Fruit fly (Drosophila melanogaster) whole organism, pupa: ENCODE results near the gene Cpr65Eb.

Experiments used
- CG12605 ChIP-seq: fragments of 200-800 bp; sonication (Bioruptor generic); IDR thresholded peaks from 2 replicates; pipeline ENCODE4 v1.3.6; 2022; ENCODE audit warnings: missing biosample characterization, missing genetic modification characterization
- CG13204 ChIP-seq: fragments of 200-800 bp; sonication (Bioruptor generic); optimal IDR thresholded peaks from 2 replicates; lab custom pipeline; 2018; ENCODE audit warnings: missing biosample characterization, mild to moderate bottlenecking, missing genetic modification characterization, moderate library complexity
- CG15710 ChIP-seq: fragments of 200-800 bp; sonication (Bioruptor generic); optimal IDR thresholded peaks from 2 replicates; lab custom pipeline; 2018; ENCODE audit warnings: missing biosample characterization, mild to moderate bottlenecking, missing genetic modification characterization, moderate library complexity
- CG32121 ChIP-seq: fragments of 200-800 bp; sonication (Bioruptor generic); IDR thresholded peaks from 2 replicates; pipeline ENCODE4 v1.3.6; 2022; ENCODE audit warnings: missing biosample characterization, missing genetic modification characterization
- CG34367 ChIP-seq: fragments of 200-800 bp; sonication (Bioruptor generic); optimal IDR thresholded peaks from 2 replicates; lab custom pipeline; 2018; ENCODE audit warnings: missing biosample characterization, mild to moderate bottlenecking, missing genetic modification characterization
- CG4496 ChIP-seq: fragments of 200-800 bp; sonication (Bioruptor generic); IDR thresholded peaks from 3 replicates; pipeline ENCODE4 v1.3.6; 2022; ENCODE audit warnings: missing biosample characterization, missing genetic modification characterization
- CG8159 ChIP-seq: fragments of 200-800 bp; sonication (Bioruptor generic); optimal IDR thresholded peaks from 3 replicates; lab custom pipeline; 2018; ENCODE audit warnings: missing biosample characterization, mild to moderate bottlenecking, missing genetic modification characterization, moderate library complexity
- CG9948 ChIP-seq: fragments of 200-800 bp; sonication (Bioruptor generic); optimal IDR thresholded peaks from 2 replicates; lab custom pipeline; 2018; ENCODE audit warnings: missing biosample characterization, mild to moderate bottlenecking, missing genetic modification characterization, moderate library complexity
- EcR ChIP-seq: fragments of 200-800 bp; sonication (Bioruptor generic); optimal IDR thresholded peaks from 3 replicates; lab custom pipeline; 2019; ENCODE audit warnings: missing biosample characterization, missing genetic modification characterization, mild to moderate bottlenecking, moderate library complexity, missing genetic modification reagents
- Ets98B ChIP-seq: fragments of 200-800 bp; sonication (Bioruptor generic); IDR thresholded peaks from 2 replicates; pipeline ENCODE4 v1.3.6; 2022; ENCODE audit warnings: missing biosample characterization, missing genetic modification characterization
- Pif1A ChIP-seq: fragments of 200-800 bp; sonication (Bioruptor generic); optimal IDR thresholded peaks from 3 replicates; lab custom pipeline; 2016; ENCODE audit warnings: missing biosample characterization, missing genetic modification characterization
- Pif1B ChIP-seq: fragments of 200-800 bp; sonication (Bioruptor generic); optimal IDR thresholded peaks from 3 replicates; lab custom pipeline; 2016; ENCODE audit warnings: missing biosample characterization, missing genetic modification characterization
- fd96Ca ChIP-seq: fragments of 200-800 bp; sonication (Bioruptor generic); IDR thresholded peaks from 3 replicates; pipeline ENCODE4 v1.3.6; 2022; ENCODE audit warnings: missing biosample characterization, missing genetic modification characterization
- gl ChIP-seq: fragments of 200-800 bp; sonication (Bioruptor generic); optimal IDR thresholded peaks from 2 replicates; lab custom pipeline; 2018; ENCODE audit warnings: missing biosample characterization, mild to moderate bottlenecking, missing genetic modification characterization

- TF ChIP-seq CG12605 (GFP tag; lab: Robert Waterston, UW) (no peak), CG4496 (GFP tag; lab: Robert Waterston, UW) (no peak), EcR (GFP tag; lab: Kevin White, UChicago) (no peak), gl (no peak), CG15710 (tag; lab: Kevin White, UChicago) (no peak), Ets98B (GFP tag; lab: Robert Waterston, UW) (no peak), fd96Ca (GFP tag; lab: Robert Waterston, UW) (no peak), Pif1A (GFP tag; lab: Kevin White, UChicago) (no peak), CG34367 (tag; lab: Kevin White, UChicago) (no peak), CG32121 (no peak), CG13204 (no peak), Pif1B (GFP tag; lab: Kevin White, UChicago) (no peak), CG8159 (tag; lab: Kevin White, UChicago) (no peak), CG9948 (tag; lab: Kevin White, UChicago) (no peak)
Observed at dm6 chr3L:7094020-7094419, 5.4 kb upstream of the Cpr65Eb start.
